Worm (Caenorhabditis elegans) whole organism, L3 larva: ENCODE measurements around the gene K09F6.11.
A peak's percentile ranks its signal among the peaks of the same experiment; 100 is the strongest.
"Not testable (repeated sequence)": the region's sequence is repeated elsewhere in the genome, so short reads cannot be mapped to it uniquely, and the experiment has no call there.

Experiments
- R02D3.7 ChIP-seq: fragments of 150-350 bp; optimal IDR thresholded peaks from 2 replicates; lab custom pipeline; 2014; ENCODE audit warnings: missing biosample characterization, missing genetic modification characterization
- ZK546.5 ChIP-seq: sonication (generic microtip); optimal IDR thresholded peaks from 2 replicates; lab custom pipeline; 2017; ENCODE audit warnings: missing biosample characterization, missing genetic modification characterization
- ama-1 ChIP-seq: fragments of 150-350 bp; optimal IDR thresholded peaks from 2 replicates; lab custom pipeline; 2018
- ceh-16 ChIP-seq: sonication (generic microtip); optimal IDR thresholded peaks from 2 replicates; lab custom pipeline; 2017; ENCODE audit warnings: missing biosample characterization, missing genetic modification characterization
- ceh-28 ChIP-seq: fragments of 150-350 bp; optimal IDR thresholded peaks from 2 replicates; lab custom pipeline; 2014; ENCODE audit warnings: missing biosample characterization, missing genetic modification reagents, missing genetic modification characterization
- ceh-82 ChIP-seq: fragments of 150-350 bp; optimal IDR thresholded peaks from 2 replicates; lab custom pipeline; 2014; ENCODE audit warnings: missing biosample characterization, missing genetic modification characterization
- ceh-9 ChIP-seq: sonication (generic microtip); optimal IDR thresholded peaks from 2 replicates; lab custom pipeline; 2018; ENCODE audit warnings: missing biosample characterization, missing genetic modification characterization
- daf-12 ChIP-seq: fragments of 150-350 bp; optimal IDR thresholded peaks from 2 replicates; lab custom pipeline; 2014; ENCODE audit warnings: missing biosample characterization, missing genetic modification reagents, missing genetic modification characterization
- egl-5 ChIP-seq: fragments of 150-350 bp; optimal IDR thresholded peaks from 2 replicates; lab custom pipeline; 2017; ENCODE audit warnings: missing biosample characterization, missing genetic modification reagents, missing genetic modification characterization, inconsistent platforms
- elt-1 ChIP-seq: fragments of 150-350 bp; optimal IDR thresholded peaks from 2 replicates; lab custom pipeline; 2014; ENCODE audit warnings: missing biosample characterization, missing genetic modification characterization
- elt-3 ChIP-seq, 3 experiments: fragments of 150-350 bp in 1 of 3; sonication (generic microtip) in 2 of 3; optimal IDR thresholded peaks; 2 replicates in 2 of 3; 4 replicates in 1 of 3; lab custom pipeline; 2014 to 2017; ENCODE audit warnings: missing biosample characterization in 3 of 3, missing genetic modification characterization in 3 of 3
- fkh-2 ChIP-seq: fragments of 150-350 bp; optimal IDR thresholded peaks from 2 replicates; lab custom pipeline; 2014; ENCODE audit warnings: missing biosample characterization, missing genetic modification reagents, missing genetic modification characterization
- fos-1 ChIP-seq: fragments of 150-350 bp; optimal IDR thresholded peaks from 2 replicates; lab custom pipeline; 2014; ENCODE audit warnings: missing biosample characterization, missing genetic modification characterization
- jun-1 ChIP-seq: fragments of 150-350 bp; optimal IDR thresholded peaks from 2 replicates; lab custom pipeline; 2014; ENCODE audit warnings: missing biosample characterization, missing genetic modification reagents, missing genetic modification characterization
- lin-15B ChIP-seq: fragments of 150-350 bp; optimal IDR thresholded peaks from 2 replicates; lab custom pipeline; 2014; ENCODE audit warnings: missing biosample characterization, missing genetic modification characterization
- lsy-12 ChIP-seq: sonication (generic microtip); optimal IDR thresholded peaks from 2 replicates; lab custom pipeline; 2016; ENCODE audit warnings: mild to moderate bottlenecking, missing genetic modification characterization, missing compliant biosample characterization
- mdl-1 ChIP-seq: fragments of 150-350 bp; optimal IDR thresholded peaks from 2 replicates; lab custom pipeline; 2014; ENCODE audit warnings: missing biosample characterization, missing genetic modification characterization
- mml-1 ChIP-seq: fragments of 150-350 bp; sonication (generic microtip); optimal IDR thresholded peaks from 3 replicates; lab custom pipeline; 2014; ENCODE audit warnings: missing biosample characterization, missing genetic modification characterization
- nfya-1 ChIP-seq: sonication (generic microtip); optimal IDR thresholded peaks from 2 replicates; lab custom pipeline; 2017; ENCODE audit warnings: missing genetic modification characterization, mild to moderate bottlenecking, missing compliant biosample characterization, antibody characterized with exemption, moderate library complexity; ENCODE audit not compliant: insufficient read depth
- nhr-11 ChIP-seq: fragments of 150-350 bp; optimal IDR thresholded peaks from 2 replicates; lab custom pipeline; 2014; ENCODE audit warnings: missing biosample characterization, missing genetic modification characterization
- nhr-12 ChIP-seq: fragments of 150-350 bp; optimal IDR thresholded peaks from 2 replicates; lab custom pipeline; 2014; ENCODE audit warnings: missing biosample characterization, missing genetic modification characterization
- nhr-237 ChIP-seq: fragments of 150-350 bp; optimal IDR thresholded peaks from 2 replicates; lab custom pipeline; 2014; ENCODE audit warnings: missing biosample characterization, missing genetic modification characterization
- nhr-25 ChIP-seq: sonication (generic microtip); optimal IDR thresholded peaks from 2 replicates; lab custom pipeline; 2017; ENCODE audit warnings: missing biosample characterization, missing genetic modification characterization
- nhr-28 ChIP-seq: fragments of 150-350 bp; optimal IDR thresholded peaks from 2 replicates; lab custom pipeline; 2014; ENCODE audit warnings: missing biosample characterization, missing genetic modification characterization
- nhr-67 ChIP-seq: fragments of 150-350 bp; optimal IDR thresholded peaks from 2 replicates; lab custom pipeline; 2014; ENCODE audit warnings: missing biosample characterization, missing genetic modification characterization
- nhr-76 ChIP-seq: fragments of 150-350 bp; sonication (generic microtip); optimal IDR thresholded peaks from 5 replicates; lab custom pipeline; 2014; ENCODE audit warnings: missing biosample characterization, missing genetic modification characterization
- nhr-77 ChIP-seq: fragments of 150-350 bp; optimal IDR thresholded peaks from 2 replicates; lab custom pipeline; 2014; ENCODE audit warnings: missing biosample characterization, missing genetic modification characterization
- pqm-1 ChIP-seq: fragments of 150-350 bp; optimal IDR thresholded peaks from 2 replicates; lab custom pipeline; 2017; ENCODE audit warnings: missing biosample characterization, missing genetic modification characterization, inconsistent platforms
- sea-2 ChIP-seq: fragments of 150-350 bp; sonication (generic microtip); optimal IDR thresholded peaks from 4 replicates; lab custom pipeline; 2014; ENCODE audit warnings: missing biosample characterization, missing genetic modification reagents, missing genetic modification characterization
- snpc-4 ChIP-seq: fragments of 150-350 bp; optimal IDR thresholded peaks from 2 replicates; lab custom pipeline; 2014; ENCODE audit warnings: missing biosample characterization, missing genetic modification characterization
- tbx-2 ChIP-seq: sonication (generic microtip); optimal IDR thresholded peaks from 2 replicates; lab custom pipeline; 2016; ENCODE audit warnings: mild to moderate bottlenecking, missing genetic modification characterization, missing compliant biosample characterization
- unc-62 ChIP-seq: fragments of 150-350 bp; sonication (generic microtip); optimal IDR thresholded peaks from 4 replicates; lab custom pipeline; 2014; ENCODE audit warnings: missing biosample characterization, missing genetic modification reagents, missing genetic modification characterization
- zag-1 ChIP-seq: fragments of 150-350 bp; optimal IDR thresholded peaks from 2 replicates; lab custom pipeline; 2014; ENCODE audit warnings: missing biosample characterization, missing genetic modification characterization
- ztf-11 ChIP-seq: fragments of 150-350 bp; optimal IDR thresholded peaks from 2 replicates; lab custom pipeline; 2014; ENCODE audit warnings: missing biosample characterization, missing genetic modification characterization

K09F6.11 gene

ce11 chrII:2279839-2280238 lies at the start of gene K09F6.11:
K09F6.11 (plus strand) TSS chrII:2280139.
- TF ChIP-seq mdl-1 (tag; lab: Kevin White, UChicago) (no peak), elt-1 (no peak), ama-1 (lab: Kevin White, UChicago) (no peak), fos-1 (tag; lab: Kevin White, UChicago) (no peak), daf-12 (tag; lab: Kevin White, UChicago) (no peak), ZK546.5 (tag; lab: Kevin White, UChicago) (no peak), R02D3.7 (tag; lab: Kevin White, UChicago) (no peak), nhr-25 (no peak), nhr-77 (tag; lab: Kevin White, UChicago) (no peak), nhr-28 (tag; lab: Kevin White, UChicago) (no peak), nhr-237 (tag; lab: Kevin White, UChicago) (no peak), nhr-11 (no peak)
- TF ChIP-seq, all 47 proteins: peak for 0

- TF ChIP-seq nhr-67 (tag; lab: Kevin White, UChicago) (no peak), elt-3 (tag; optimal IDR thresholded peaks at IDR 0.05; lab: Kevin White, UChicago) (no peak), mdl-1 (tag; lab: Kevin White, UChicago) (no peak), nfya-1 (tag; lab: Kevin White, UChicago) (no peak), nhr-12 (tag; lab: Kevin White, UChicago) (no peak), snpc-4 (no peak), sea-2 (GFP tag; lab: Kevin White, UChicago) (no peak)
Measured at ce11 chrII:2230368-2230767, 49.6 kb upstream of the K09F6.11 start.

ce11 chrII:2232429-2232828 lies 47.5 kb upstream of the K09F6.11 start, which contains the start of gene F54A3.6:
F54A3.6 (minus strand) TSS chrII:2232470.
- TF ChIP-seq tbx-2 (tag; lab: Kevin White, UChicago); ceh-28; lsy-12: not testable (repeated sequence)

DNA sequence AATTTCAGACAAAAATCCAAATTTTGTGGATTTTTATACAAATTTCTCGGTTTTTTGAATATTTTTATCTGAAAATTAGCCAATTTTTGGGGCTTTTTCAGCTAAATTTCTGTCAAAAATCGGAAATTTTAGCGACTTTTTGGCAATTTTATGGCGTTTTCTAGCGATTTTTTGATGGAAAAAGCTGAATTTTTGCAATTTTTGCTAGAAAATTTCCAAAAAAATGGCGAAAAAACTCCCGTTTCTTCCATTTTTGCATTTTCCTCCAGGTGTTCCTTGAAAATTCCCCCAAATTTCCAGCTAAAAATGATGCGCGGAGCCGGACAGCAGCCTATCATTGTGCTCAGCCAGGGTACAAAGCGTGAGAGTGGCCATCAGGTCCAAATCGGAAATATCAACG lies 46.7 kb upstream of the K09F6.11 start, which contains the start of gene cct-3:
TSS of gene cct-3 (plus strand) at position 301 of the 400 bp plus-strand sequence.
- no peak for TF ChIP-seq ama-1 (lab: Kevin White, UChicago)

DNA sequence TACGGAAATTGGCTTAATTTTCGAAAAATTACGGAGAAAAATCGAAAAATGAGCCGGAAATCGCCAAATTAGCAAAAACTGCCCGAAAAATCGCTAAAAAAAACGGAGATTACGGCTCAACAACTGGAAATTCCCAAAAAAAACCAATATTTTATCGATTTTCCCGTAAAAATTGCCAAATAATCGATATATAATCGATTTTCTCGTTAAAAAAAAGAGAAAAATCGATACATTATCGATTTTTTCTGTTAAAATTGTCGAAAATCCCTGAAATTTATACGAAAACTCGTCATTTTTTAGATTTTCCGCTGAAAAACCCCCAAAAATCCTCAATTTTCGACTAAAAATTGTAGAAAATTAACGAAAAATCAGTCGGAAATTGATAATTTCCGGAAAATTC lies 43.6 kb upstream of the K09F6.11 start:
- TF ChIP-seq ceh-82 (tag; lab: Kevin White, UChicago) = no peak
- peak; percentile 75 for TF ChIP-seq ceh-28

DNA sequence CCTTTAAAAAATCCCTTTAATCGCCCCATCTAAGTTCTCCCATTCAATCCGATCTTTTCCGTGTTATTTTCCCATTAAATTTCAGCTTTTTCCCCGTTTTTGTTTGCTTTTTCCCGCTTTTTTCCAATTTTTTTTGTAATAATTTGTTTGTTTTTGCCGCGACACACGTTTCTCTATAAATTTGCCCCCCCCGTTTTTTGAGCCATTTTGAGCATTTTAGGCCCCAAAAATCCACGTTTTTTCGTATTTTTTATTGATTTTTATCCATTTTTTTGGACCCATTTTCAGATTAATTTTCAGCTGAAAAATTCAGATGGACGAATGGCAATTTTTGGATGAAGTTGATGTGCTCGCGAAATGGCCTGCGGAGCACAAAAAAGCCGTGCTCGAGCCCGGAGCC lies 36.6 kb upstream of the K09F6.11 start, which contains the start of gene F54A3.2:
TSS of gene F54A3.2 (plus strand) at position 301 of the 400 bp plus-strand sequence.
- no peak for TF ChIP-seq snpc-4
- TF ChIP-seq egl-5 (tag; lab: Kevin White, UChicago) = no peak
- TF ChIP-seq ztf-11 = no peak
- no peak for TF ChIP-seq mml-1 (tag; lab: Kevin White, UChicago)
- no peak for TF ChIP-seq ceh-9 (tag; lab: Kevin White, UChicago)
- no peak for TF ChIP-seq lin-15B (tag; lab: Kevin White, UChicago)
- no peak for TF ChIP-seq unc-62 (GFP tag; lab: Kevin White, UChicago)
- TF ChIP-seq R02D3.7 (tag; lab: Kevin White, UChicago) = no peak
- no peak for TF ChIP-seq nhr-237 (tag; lab: Kevin White, UChicago)
- TF ChIP-seq zag-1 = no peak
- no peak for TF ChIP-seq ceh-16 (tag; lab: Kevin White, UChicago)
- no peak for TF ChIP-seq jun-1 (tag; lab: Kevin White, UChicago)
- TF ChIP-seq, all 47 proteins: peak for 0

ce11 chrII:2251617-2252016 lies 28.3 kb upstream of the K09F6.11 start:
- TF ChIP-seq fkh-2 (tag; lab: Kevin White, UChicago) (no peak), pqm-1 (tag; lab: Kevin White, UChicago) (no peak), unc-62 (GFP tag; lab: Kevin White, UChicago) (no peak), nhr-76 (tag; lab: Kevin White, UChicago) (no peak)
